Worm (Caenorhabditis elegans) whole organism, young adult: Measurements from ENCODE around the gene ZK121.2.
A peak's percentile ranks its signal among the peaks of the same experiment; 100 is the strongest.

Experiments
- B0019.2 ChIP-seq: fragments of 200-800 bp; sonication (Bioruptor generic); conservative IDR thresholded peaks from 2 replicates; pipeline ENCODE4 v1.3.6; 2022; ENCODE audit warnings: missing genetic modification reagents, missing genetic modification characterization, missing compliant biosample characterization
- B0035.1 ChIP-seq: sonication (generic microtip); optimal IDR thresholded peaks from 2 replicates; lab custom pipeline; 2016; ENCODE audit warnings: missing genetic modification characterization, mild to moderate bottlenecking, missing compliant biosample characterization, missing genotype, missing genetic modification reagents
- B0261.1 ChIP-seq: sonication (generic microtip); optimal IDR thresholded peaks from 2 replicates; lab custom pipeline; 2016; ENCODE audit warnings: mild to moderate bottlenecking, missing genetic modification characterization, moderate library complexity, missing compliant biosample characterization
- B0336.3 ChIP-seq: fragments of 200-800 bp; sonication (Bioruptor generic); IDR thresholded peaks from 2 replicates; pipeline ENCODE4 v1.3.6; 2022; ENCODE audit warnings: missing genetic modification characterization, missing compliant biosample characterization
- F23B12.7 ChIP-seq: sonication (generic microtip); optimal IDR thresholded peaks from 2 replicates; lab custom pipeline; 2017; ENCODE audit warnings: missing genetic modification characterization, mild to moderate bottlenecking, missing compliant biosample characterization, antibody characterized with exemption, moderate library complexity; ENCODE audit not compliant: insufficient read depth
- F37B4.10 ChIP-seq: fragments of 200-800 bp; sonication (Bioruptor generic); IDR thresholded peaks from 2 replicates; pipeline ENCODE4 v1.3.6; 2022; ENCODE audit warnings: missing genetic modification characterization, missing compliant biosample characterization
- F52B5.7 ChIP-seq: sonication (generic microtip); optimal IDR thresholded peaks from 2 replicates; lab custom pipeline; 2016; ENCODE audit warnings: mild to moderate bottlenecking, missing genetic modification characterization, missing compliant biosample characterization
- K12H6.12 ChIP-seq: fragments of 200-800 bp; sonication (Bioruptor generic); optimal IDR thresholded peaks from 2 replicates; lab custom pipeline; 2018; ENCODE audit warnings: mild to moderate bottlenecking, missing genetic modification characterization, missing compliant biosample characterization
- Y56A3A.18 ChIP-seq: fragments of 200-800 bp; sonication (Bioruptor generic); IDR thresholded peaks from 2 replicates; pipeline ENCODE4 v1.3.6; 2022; ENCODE audit warnings: missing genetic modification reagents, missing genetic modification characterization, missing compliant biosample characterization
- Y79H2A.3 ChIP-seq: fragments of 200-800 bp; sonication (Bioruptor generic); conservative IDR thresholded peaks from 2 replicates; pipeline ENCODE4 v1.3.6; 2022; ENCODE audit warnings: missing genetic modification reagents, missing genetic modification characterization, missing compliant biosample characterization
- atf-7 ChIP-seq: sonication (generic microtip); optimal IDR thresholded peaks from 2 replicates; lab custom pipeline; 2017; ENCODE audit warnings: mild to moderate bottlenecking, missing genetic modification characterization, missing compliant biosample characterization
- bed-2 ChIP-seq: fragments of 200-800 bp; sonication (Bioruptor generic); IDR thresholded peaks from 2 replicates; pipeline ENCODE4 v1.3.6; 2022; ENCODE audit warnings: missing genetic modification reagents, missing genetic modification characterization, missing compliant biosample characterization
- ceh-100 ChIP-seq: fragments of 200-800 bp; sonication (Bioruptor generic); IDR thresholded peaks from 2 replicates; pipeline ENCODE4 v1.3.6; 2022; ENCODE audit warnings: missing genetic modification reagents, missing genetic modification characterization, missing compliant biosample characterization
- ceh-27 ChIP-seq: fragments of 200-800 bp; sonication (Bioruptor generic); optimal IDR thresholded peaks from 2 replicates; lab custom pipeline; 2018; ENCODE audit warnings: mild to moderate bottlenecking, missing genetic modification characterization, moderate library complexity, missing compliant biosample characterization
- ceh-79 ChIP-seq: sonication (generic microtip); optimal IDR thresholded peaks from 2 replicates; lab custom pipeline; 2017; ENCODE audit warnings: mild to moderate bottlenecking, missing genetic modification characterization, missing compliant biosample characterization
- chd-7 ChIP-seq: sonication (generic microtip); optimal IDR thresholded peaks from 2 replicates; lab custom pipeline; 2016; ENCODE audit warnings: mild to moderate bottlenecking, missing genetic modification characterization, moderate library complexity, missing compliant biosample characterization
- die-1 ChIP-seq: sonication (generic microtip); optimal IDR thresholded peaks from 2 replicates; lab custom pipeline; 2016; ENCODE audit warnings: missing genotype, mild to moderate bottlenecking, missing genetic modification characterization, missing compliant biosample characterization
- dpl-1 ChIP-seq: fragments of 150-350 bp; optimal IDR thresholded peaks from 2 replicates; lab custom pipeline; 2014; ENCODE audit warnings: missing biosample characterization, missing genetic modification reagents, missing genetic modification characterization
- ekl-4 ChIP-seq: fragments of 200-800 bp; sonication (Bioruptor generic); IDR thresholded peaks from 2 replicates; pipeline ENCODE4 v1.3.6; 2022; ENCODE audit warnings: missing genetic modification reagents, missing genetic modification characterization, missing compliant biosample characterization
- him-1 ChIP-seq: sonication (generic microtip); optimal IDR thresholded peaks from 2 replicates; lab custom pipeline; 2016; ENCODE audit warnings: missing genotype, missing genetic modification reagents, missing genetic modification characterization, missing compliant biosample characterization
- hlh-12 ChIP-seq: sonication (generic microtip); optimal IDR thresholded peaks from 2 replicates; lab custom pipeline; 2016; ENCODE audit warnings: missing genetic modification characterization, missing compliant biosample characterization
- hsf-1 ChIP-seq: fragments of 200-800 bp; sonication (Bioruptor generic); IDR thresholded peaks from 2 replicates; pipeline ENCODE4 v1.3.6; 2022; ENCODE audit warnings: missing genetic modification reagents, missing genetic modification characterization, missing compliant biosample characterization
- lag-1 ChIP-seq: fragments of 200-800 bp; sonication (Bioruptor generic); IDR thresholded peaks from 2 replicates; pipeline ENCODE4 v1.3.6; 2022; ENCODE audit warnings: missing genetic modification reagents, missing genetic modification characterization, missing compliant biosample characterization
- let-526 ChIP-seq: fragments of 200-800 bp; sonication (Bioruptor generic); IDR thresholded peaks from 2 replicates; pipeline ENCODE4 v1.3.6; 2022; ENCODE audit warnings: missing genetic modification reagents, missing genetic modification characterization, missing compliant biosample characterization
- lin-35 ChIP-seq, 3 experiments: fragments of 150-350 bp in 2 of 3; sonication (generic microtip) in 1 of 3; optimal IDR thresholded peaks; 2 replicates each; lab custom pipeline; 2014 to 2018; ENCODE audit warnings: missing biosample characterization in 3 of 3, missing genetic modification characterization in 3 of 3, missing genetic modification reagents in 3 of 3
- lin-54 ChIP-seq: fragments of 200-800 bp; sonication (Bioruptor generic); optimal IDR thresholded peaks from 2 replicates; lab custom pipeline; 2018; ENCODE audit warnings: mild to moderate bottlenecking, missing genetic modification characterization, missing compliant biosample characterization
- lir-1 ChIP-seq: fragments of 200-800 bp; sonication (Bioruptor generic); conservative IDR thresholded peaks from 2 replicates; pipeline ENCODE4 v1.3.6; 2022; ENCODE audit warnings: missing genetic modification reagents, missing genetic modification characterization, missing compliant biosample characterization
- lsl-1 ChIP-seq: fragments of 200-800 bp; sonication (Bioruptor generic); optimal IDR thresholded peaks from 2 replicates; lab custom pipeline; 2018; ENCODE audit warnings: mild to moderate bottlenecking, missing genetic modification characterization, moderate library complexity, missing compliant biosample characterization
- lsy-27 ChIP-seq: sonication (generic microtip); optimal IDR thresholded peaks from 2 replicates; lab custom pipeline; 2017; ENCODE audit warnings: missing genetic modification characterization, mild to moderate bottlenecking, missing compliant biosample characterization, antibody characterized with exemption, missing genotype, borderline replicate concordance; ENCODE audit not compliant: insufficient read depth
- madf-3 ChIP-seq: fragments of 200-800 bp; sonication (Bioruptor generic); IDR thresholded peaks from 2 replicates; pipeline ENCODE4 v1.3.6; 2022; ENCODE audit warnings: missing genetic modification reagents, missing genetic modification characterization, missing compliant biosample characterization
- mel-28 ChIP-seq: sonication (generic microtip); optimal IDR thresholded peaks from 2 replicates; lab custom pipeline; 2016; ENCODE audit warnings: borderline replicate concordance, mild to moderate bottlenecking, missing genetic modification characterization, missing compliant biosample characterization
- mes-4 ChIP-seq: sonication (generic microtip); optimal IDR thresholded peaks from 2 replicates; lab custom pipeline; 2016; ENCODE audit warnings: missing genotype, missing genetic modification characterization, missing compliant biosample characterization
- nfya-2 ChIP-seq: fragments of 200-800 bp; sonication (Bioruptor generic); IDR thresholded peaks from 2 replicates; pipeline ENCODE4 v1.3.6; 2022; ENCODE audit warnings: missing genetic modification reagents, missing genetic modification characterization, missing compliant biosample characterization
- nfyb-1 ChIP-seq: fragments of 200-800 bp; sonication (Bioruptor generic); IDR thresholded peaks from 2 replicates; pipeline ENCODE4 v1.3.6; 2022; ENCODE audit warnings: missing genetic modification reagents, missing genetic modification characterization, missing compliant biosample characterization
- nhr-27 ChIP-seq: fragments of 200-800 bp; sonication (Bioruptor generic); optimal IDR thresholded peaks from 2 replicates; lab custom pipeline; 2018; ENCODE audit warnings: mild to moderate bottlenecking, missing genetic modification characterization, moderate library complexity, missing compliant biosample characterization
- pha-4 ChIP-seq: fragments of 150-350 bp; sonication (generic microtip); optimal IDR thresholded peaks from 2 replicates; lab custom pipeline; 2014; ENCODE audit warnings: missing biosample characterization, missing genetic modification reagents, missing genetic modification characterization
- repo-1 ChIP-seq: sonication (generic microtip); optimal IDR thresholded peaks from 2 replicates; lab custom pipeline; 2017; ENCODE audit warnings: mild to moderate bottlenecking, missing genetic modification characterization, missing compliant biosample characterization
- sea-2 ChIP-seq: fragments of 200-800 bp; sonication (Bioruptor generic); IDR thresholded peaks from 2 replicates; pipeline ENCODE4 v1.3.6; 2022; ENCODE audit warnings: missing genetic modification characterization, missing compliant biosample characterization
- snpc-1.1 ChIP-seq: sonication (generic microtip); optimal IDR thresholded peaks from 2 replicates; lab custom pipeline; 2017; ENCODE audit warnings: missing genetic modification characterization, mild to moderate bottlenecking, missing compliant biosample characterization, antibody characterized with exemption, moderate library complexity, missing genotype, missing genetic modification reagents; ENCODE audit not compliant: insufficient read depth
- somi-1 ChIP-seq: fragments of 200-800 bp; sonication (Bioruptor generic); optimal IDR thresholded peaks from 2 replicates; lab custom pipeline; 2018; ENCODE audit warnings: mild to moderate bottlenecking, missing genetic modification characterization, missing compliant biosample characterization
- zfh-2 ChIP-seq: fragments of 200-800 bp; sonication (Bioruptor generic); conservative IDR thresholded peaks from 2 replicates; pipeline ENCODE4 v1.3.6; 2022; ENCODE audit warnings: missing genetic modification reagents, missing genetic modification characterization, missing compliant biosample characterization
- zim-3 ChIP-seq: sonication (generic microtip); optimal IDR thresholded peaks from 2 replicates; lab custom pipeline; 2017; ENCODE audit warnings: mild to moderate bottlenecking, missing genetic modification characterization, moderate library complexity, missing compliant biosample characterization
- ztf-22 ChIP-seq: fragments of 200-800 bp; sonication (Bioruptor generic); optimal IDR thresholded peaks from 2 replicates; lab custom pipeline; 2018; ENCODE audit warnings: mild to moderate bottlenecking, missing genetic modification characterization, moderate library complexity, missing compliant biosample characterization
- ztf-26 ChIP-seq: sonication (generic microtip); optimal IDR thresholded peaks from 2 replicates; lab custom pipeline; 2017; ENCODE audit warnings: missing genetic modification characterization, missing compliant biosample characterization
- ztf-28 ChIP-seq: fragments of 200-800 bp; sonication (Bioruptor generic); IDR thresholded peaks from 2 replicates; pipeline ENCODE4 v1.3.6; 2022; ENCODE audit warnings: missing genetic modification reagents, missing genetic modification characterization, missing compliant biosample characterization

ZK121.2 gene

ce11 chrIII:5301786-5302268 is 39.7 kb upstream of the ZK121.2 start, which contains the start of the genes T15B12.2 and F52C9.5:
Gene T15B12.2, minus strand, starts transcription at chrIII:5301886.
Gene F52C9.5, plus strand, starts transcription at chrIII:5302218.
- TF ChIP-seq hsf-1 (no peak), somi-1 (no peak)

- TF ChIP-seq lag-1 (no peak), Y79H2A.3 (no peak), hlh-12 (no peak), Y56A3A.18 (GFP tag; lab: Robert Waterston, UW) (no peak), ceh-79 (no peak), repo-1 (tag; lab: Kevin White, UChicago) (no peak), ztf-22 (GFP tag; lab: Kevin White, UChicago) (no peak), somi-1 (no peak), chd-7 (no peak), B0336.3 (GFP tag; lab: Robert Waterston, UW) (no peak), ekl-4 (GFP tag; lab: Robert Waterston, UW) (no peak), lin-54 (no peak), him-1 (tag; lab: Kevin White, UChicago) (no peak), atf-7 (tag; lab: Kevin White, UChicago) (no peak), zfh-2 (GFP tag; lab: Robert Waterston, UW) (no peak)
These were observed 37.4 kb upstream of the ZK121.2 start for ce11 chrIII:5304044-5304443.

- TF ChIP-seq lin-35 (GFP tag; optimal IDR thresholded peaks at IDR 0.05; lab: Kevin White, UChicago), result peak in 1 of 3 experiments; percentile 43
- TF ChIP-seq ceh-100 (GFP tag; lab: Robert Waterston, UW), result 0 out of 2 replicates have a peak, but pooled peaks have one; percentile 41
- TF ChIP-seq lsl-1, result peak; percentile 74
- TF ChIP-seq ceh-27 (GFP tag; lab: Kevin White, UChicago), result peak; percentile 64
- TF ChIP-seq snpc-1.1 (tag; lab: Kevin White, UChicago), result peak; percentile 59
- TF ChIP-seq madf-3 (GFP tag; lab: Robert Waterston, UW), result peak; percentile 83
- TF ChIP-seq nfyb-1 (GFP tag; lab: Robert Waterston, UW), result peak; percentile 85
- TF ChIP-seq sea-2 (GFP tag; lab: Robert Waterston, UW), result no peak
- TF ChIP-seq lsy-27 (tag; lab: Kevin White, UChicago), result no peak
- TF ChIP-seq zim-3 (tag; lab: Kevin White, UChicago), result peak; percentile 78
- no peak for TF ChIP-seq nfya-2 (GFP tag; lab: Robert Waterston, UW)
- TF ChIP-seq bed-2 (GFP tag; lab: Robert Waterston, UW), result no peak
- TF ChIP-seq ztf-28 (GFP tag; lab: Robert Waterston, UW), result peak; percentile 83; the same call in 1 of the 2 replicates
- TF ChIP-seq B0035.1 (tag; lab: Kevin White, UChicago), result no peak
- no peak for TF ChIP-seq mes-4 (tag; lab: Kevin White, UChicago)
- TF ChIP-seq B0019.2 (GFP tag; lab: Robert Waterston, UW), result 0 out of 2 replicates have a peak, but pooled peaks have one; percentile 27
- TF ChIP-seq F23B12.7 (tag; lab: Kevin White, UChicago), result peak; percentile 69
- TF ChIP-seq F52B5.7 (tag; lab: Kevin White, UChicago), result peak; percentile 83
- TF ChIP-seq pha-4, result no peak
- peak; percentile 21 for TF ChIP-seq atf-7 (tag; lab: Kevin White, UChicago)
- TF ChIP-seq lir-1, result 0 out of 2 replicates have a peak, but pooled peaks have one; percentile 10
- TF ChIP-seq ztf-26 (tag; lab: Kevin White, UChicago), result peak; percentile 29
- TF ChIP-seq K12H6.12, result peak; percentile 24
- TF ChIP-seq let-526 (GFP tag; lab: Robert Waterston, UW), result 0 out of 2 replicates have a peak, but pooled peaks have one; percentile 43
- peak; percentile 33 for TF ChIP-seq nhr-27 (tag; lab: Kevin White, UChicago)
- no peak for TF ChIP-seq zfh-2 (GFP tag; lab: Robert Waterston, UW)
- TF ChIP-seq B0261.1 (tag; lab: Kevin White, UChicago), result peak; percentile 95
- no peak for TF ChIP-seq B0336.3 (GFP tag; lab: Robert Waterston, UW)
- peak; percentile 23 for TF ChIP-seq dpl-1 (GFP tag; lab: Kevin White, UChicago)
- peak; percentile 97 for TF ChIP-seq die-1 (tag; lab: Kevin White, UChicago)
- TF ChIP-seq F37B4.10 (GFP tag; lab: Robert Waterston, UW), result peak; percentile 88; the same call in 1 of the 2 replicates
- TF ChIP-seq mel-28 (tag; lab: Kevin White, UChicago), result no peak
These were observed 35.8 kb upstream of the ZK121.2 start for ce11 chrIII:5305725-5306124.
